Fruit fly (Drosophila melanogaster): Measurements from ENCODE around the gene nac.

The nac gene

dm6 chr3R:8300928-8301752 is 2.7 kb downstream of the nac start, which contains the start of the genes CG9626 and mRpL1 (continued):
- TF ChIP-seq aop (GFP tag; IDR thresholded peaks at IDR 0.05) (no peak), CG10462 (GFP tag; optimal IDR thresholded peaks at IDR 0.05) (no peak), lilli (GFP tag; optimal IDR thresholded peaks at IDR 0.05) (no peak), Chrac-16 (GFP tag; optimal IDR thresholded peaks at IDR 0.05) (no peak), seq (GFP tag; IDR thresholded peaks at IDR 0.05) (no peak), CG3065 (GFP tag; optimal IDR thresholded peaks at IDR 0.05) (peak; percentile 6), TFAM (GFP tag; optimal IDR thresholded peaks at IDR 0.05) (no peak), CG13624 (GFP tag; optimal IDR thresholded peaks at IDR 0.05) (peak; percentile 42), fru (optimal IDR thresholded peaks at IDR 0.05) (no peak), Doc2 (GFP tag; IDR thresholded peaks at IDR 0.05) (no peak), slp2 (GFP tag; optimal IDR thresholded peaks at IDR 0.05) (no peak), ken (GFP tag; IDR thresholded peaks at IDR 0.05) (peak; percentile 41; the same call in 1 of the 3 replicates), pho (GFP tag; optimal IDR thresholded peaks at IDR 0.05) (peak; percentile 17), CG12769 (tag; optimal IDR thresholded peaks at IDR 0.05) (peak; percentile 41), zen (tag; optimal IDR thresholded peaks at IDR 0.05) (peak; percentile 63), Adf1 (GFP tag; IDR thresholded peaks at IDR 0.05) (no peak), Ada2b (GFP tag; IDR thresholded peaks at IDR 0.05) (no peak), CkIIα-i1 (GFP tag; IDR thresholded peaks at IDR 0.05) (no peak), da (GFP tag; optimal IDR thresholded peaks at IDR 0.05) (no peak), dm (GFP tag; optimal IDR thresholded peaks at IDR 0.05) (peak; percentile 69), CG7928 (GFP tag; optimal IDR thresholded peaks at IDR 0.05) (peak; percentile 19), CG16863 (GFP tag; optimal IDR thresholded peaks at IDR 0.05) (no peak), CG17186 (GFP tag; optimal IDR thresholded peaks at IDR 0.05) (peak; percentile 64), CG10267 (tag; optimal IDR thresholded peaks at IDR 0.05) (peak; percentile 94), pb (GFP tag; optimal IDR thresholded peaks at IDR 0.05) (no peak), CG2889 (GFP tag; IDR thresholded peaks at IDR 0.05) (no peak), sug (tag; optimal IDR thresholded peaks at IDR 0.05) (peak; percentile 46), CG11456 (GFP tag; IDR thresholded peaks at IDR 0.05) (no peak), zfh1 (GFP tag; IDR thresholded peaks at IDR 0.05) (no peak), Fer2 (tag; optimal IDR thresholded peaks at IDR 0.05) (no peak), zfh2 (GFP tag; optimal IDR thresholded peaks at IDR 0.05) (peak; percentile 47), CG10979 (tag; optimal IDR thresholded peaks at IDR 0.05) (peak; percentile 3), ranshi (GFP tag; IDR thresholded peaks at IDR 0.05) (0 out of 2 replicates have a peak, but pooled peaks have one; percentile 35), insv (GFP tag; optimal IDR thresholded peaks at IDR 0.05) (peak in 1 of 2 experiments; percentile 53), CG14965 (GFP tag; optimal IDR thresholded peaks at IDR 0.05; ENCODE audit: borderline replicate concordance) (no peak), run (tag; optimal IDR thresholded peaks at IDR 0.05) (no peak), lab (GFP tag; optimal IDR thresholded peaks at IDR 0.05) (no peak), nmo (GFP tag; optimal IDR thresholded peaks at IDR 0.05) (peak; percentile 57), Camta (GFP tag; optimal IDR thresholded peaks at IDR 0.05) (peak; percentile 31), CG8281 (tag; optimal IDR thresholded peaks at IDR 0.05) (peak; percentile 75), bbx (GFP tag; IDR thresholded peaks at IDR 0.05; ENCODE audit: partially characterized antibody) (peak; percentile 47), CG1602 (GFP tag; optimal IDR thresholded peaks at IDR 0.05) (no peak), Sox102F (GFP tag; optimal IDR thresholded peaks at IDR 0.05) (no peak), dan (GFP tag; IDR thresholded peaks at IDR 0.05) (no peak), grau (tag; optimal IDR thresholded peaks at IDR 0.05) (peak; percentile 30), Lhr (GFP tag; optimal IDR thresholded peaks at IDR 0.05) (peak; percentile 86), ap (GFP tag; IDR thresholded peaks at IDR 0.05) (no peak), ftz-f1 (GFP tag; optimal IDR thresholded peaks at IDR 0.05) (peak; percentile 94), Dad (GFP tag; optimal IDR thresholded peaks at IDR 0.05) (peak; percentile 34), ERR (GFP tag; optimal IDR thresholded peaks at IDR 0.05) (peak; percentile 16)

Data from whole organism, embryonic.